Fruit fly (Drosophila melanogaster): ENCODE data around the gene CG17944.

- TF ChIP-seq dac (GFP tag; optimal IDR thresholded peaks at IDR 0.05), result no peak
- no peak for TF ChIP-seq svp (GFP tag)
- TF ChIP-seq Eip78C (GFP tag), result no peak
- no peak for TF ChIP-seq CG32006 (GFP tag; optimal IDR thresholded peaks at IDR 0.05)
- TF ChIP-seq ss (GFP tag; optimal IDR thresholded peaks at IDR 0.05), result no peak
- TF ChIP-seq CG6276 (GFP tag; optimal IDR thresholded peaks at IDR 0.05), result no peak
- TF ChIP-seq Gug (GFP tag; IDR thresholded peaks at IDR 0.05), result no peak
Observed at dm6 chr3R:7365527-7365926, 3.6 kb upstream of the CG17944 start, which contains the start of the genes Mst84Db and Mst84Da.

Data from whole organism, prepupa.